Fruit fly (Drosophila melanogaster) S2 (cell line): ENCODE measurements around the gene NSD.

Experiments
- CG8478 ChIP-seq: fragments of >200 bp; optimal IDR thresholded peaks from 2 replicates; lab custom pipeline; 2018
- CTCF ChIP-seq, 2 experiments: fragments of >200 bp; optimal IDR thresholded peaks; 2 replicates each; lab custom pipeline; 2018

- TF ChIP-seq CTCF (optimal IDR thresholded peaks at IDR 0.05; lab: Kevin White, UChicago) (no peak), CG8478 (lab: Kevin White, UChicago) (no peak)
Observed at dm6 chr3R:27953890-27954289, 16.2 kb upstream of the NSD start, which contains the start of gene CG4951.
